Worm (Caenorhabditis elegans) whole organism, late embryonic: ENCODE data around the gene C40H1.3.

ENCODE experiments used
- C08G9.2 ChIP-seq: sonication (generic microtip); optimal IDR thresholded peaks from 2 replicates; lab custom pipeline; 2016; ENCODE audit warnings: mild to moderate bottlenecking, missing genetic modification characterization, moderate library complexity, missing compliant biosample characterization
- C38D4.7 ChIP-seq: fragments of 200-800 bp; sonication (Bioruptor generic); optimal IDR thresholded peaks from 2 replicates; lab custom pipeline; 2018; ENCODE audit warnings: mild to moderate bottlenecking, missing genetic modification characterization, moderate library complexity, missing compliant biosample characterization
- F13H6.1 ChIP-seq: sonication (generic microtip); optimal IDR thresholded peaks from 2 replicates; lab custom pipeline; 2016; ENCODE audit warnings: missing genetic modification characterization, missing compliant biosample characterization
- K09A11.1 ChIP-seq: sonication (generic microtip); optimal IDR thresholded peaks from 2 replicates; lab custom pipeline; 2017; ENCODE audit warnings: antibody characterized with exemption, mild to moderate bottlenecking, missing genetic modification characterization, missing compliant biosample characterization; ENCODE audit not compliant: insufficient read depth
- Y22D7AL.16 ChIP-seq: sonication (generic microtip); optimal IDR thresholded peaks from 2 replicates; lab custom pipeline; 2016; ENCODE audit warnings: missing genetic modification characterization, missing compliant biosample characterization
- ahr-1 ChIP-seq: sonication (generic microtip); optimal IDR thresholded peaks from 2 replicates; lab custom pipeline; 2016; ENCODE audit warnings: missing genetic modification characterization, missing compliant biosample characterization
- ama-1 ChIP-seq: fragments of 150-350 bp; optimal IDR thresholded peaks from 2 replicates; lab custom pipeline; 2014
- ceh-18 ChIP-seq: sonication (generic microtip); optimal IDR thresholded peaks from 2 replicates; lab custom pipeline; 2016; ENCODE audit warnings: missing genetic modification characterization, missing compliant biosample characterization
- ceh-19 ChIP-seq: fragments of 200-800 bp; sonication (Bioruptor generic); optimal IDR thresholded peaks from 2 replicates; lab custom pipeline; 2018; ENCODE audit warnings: mild to moderate bottlenecking, missing genetic modification characterization, missing compliant biosample characterization
- ceh-2 ChIP-seq: sonication (generic microtip); optimal IDR thresholded peaks from 2 replicates; lab custom pipeline; 2016; ENCODE audit warnings: missing genotype, missing genetic modification characterization, missing compliant biosample characterization
- ceh-31 ChIP-seq: sonication (generic microtip); optimal IDR thresholded peaks from 2 replicates; lab custom pipeline; 2016; ENCODE audit warnings: missing genetic modification characterization, missing compliant biosample characterization
- ceh-34 ChIP-seq: sonication (generic microtip); optimal IDR thresholded peaks from 2 replicates; lab custom pipeline; 2016; ENCODE audit warnings: mild to moderate bottlenecking, missing genetic modification characterization, missing compliant biosample characterization
- ceh-45 ChIP-seq: fragments of 200-800 bp; sonication (Bioruptor generic); IDR thresholded peaks from 2 replicates; pipeline ENCODE4 v1.3.6; 2022; ENCODE audit warnings: missing genetic modification reagents, missing genetic modification characterization, missing compliant biosample characterization
- ceh-48 ChIP-seq: sonication (generic microtip); optimal IDR thresholded peaks from 2 replicates; lab custom pipeline; 2016; ENCODE audit warnings: missing genetic modification characterization, inconsistent platforms, missing compliant biosample characterization
- che-1 ChIP-seq: sonication (generic microtip); optimal IDR thresholded peaks from 2 replicates; lab custom pipeline; 2016; ENCODE audit warnings: mild to moderate bottlenecking, missing genetic modification characterization, missing compliant biosample characterization
- dve-1 ChIP-seq: sonication (generic microtip); optimal IDR thresholded peaks from 2 replicates; lab custom pipeline; 2017; ENCODE audit warnings: antibody characterized with exemption, mild to moderate bottlenecking, missing genetic modification characterization, missing compliant biosample characterization
- elt-2 ChIP-seq: sonication (generic microtip); optimal IDR thresholded peaks from 2 replicates; lab custom pipeline; 2016; ENCODE audit warnings: missing genetic modification reagents, missing genetic modification characterization, missing compliant biosample characterization
- ets-4 ChIP-seq: sonication (generic microtip); optimal IDR thresholded peaks from 2 replicates; lab custom pipeline; 2016; ENCODE audit warnings: missing genetic modification characterization, missing compliant biosample characterization
- fax-1 ChIP-seq: sonication (generic microtip); optimal IDR thresholded peaks from 2 replicates; lab custom pipeline; 2016; ENCODE audit warnings: missing genotype, missing genetic modification characterization, missing compliant biosample characterization
- fkh-10 ChIP-seq: fragments of 150-350 bp; optimal IDR thresholded peaks from 2 replicates; lab custom pipeline; 2014; ENCODE audit warnings: missing biosample characterization, missing genetic modification reagents, missing genetic modification characterization
- fkh-6 ChIP-seq: sonication (generic microtip); optimal IDR thresholded peaks from 2 replicates; lab custom pipeline; 2016; ENCODE audit warnings: missing genetic modification characterization, missing compliant biosample characterization
- hlh-13 ChIP-seq: fragments of 200-800 bp; sonication (Bioruptor generic); optimal IDR thresholded peaks from 2 replicates; lab custom pipeline; 2018; ENCODE audit warnings: mild to moderate bottlenecking, missing genetic modification characterization, missing compliant biosample characterization
- hlh-15 ChIP-seq: sonication (generic microtip); optimal IDR thresholded peaks from 2 replicates; lab custom pipeline; 2016; ENCODE audit warnings: missing genetic modification characterization, missing compliant biosample characterization
- hlh-30 ChIP-seq: sonication (generic microtip); optimal IDR thresholded peaks from 2 replicates; lab custom pipeline; 2017; ENCODE audit warnings: antibody characterized with exemption, missing genetic modification characterization, missing compliant biosample characterization; ENCODE audit not compliant: insufficient read depth
- lin-11 ChIP-seq: fragments of 200-800 bp; sonication (Bioruptor generic); optimal IDR thresholded peaks from 2 replicates; lab custom pipeline; 2018; ENCODE audit warnings: mild to moderate bottlenecking, missing genetic modification characterization, missing compliant biosample characterization
- madf-2 ChIP-seq: sonication (generic microtip); optimal IDR thresholded peaks from 2 replicates; lab custom pipeline; 2017; ENCODE audit warnings: missing genetic modification characterization, missing compliant biosample characterization
- nhr-232 ChIP-seq: sonication (generic microtip); optimal IDR thresholded peaks from 2 replicates; lab custom pipeline; 2016; ENCODE audit warnings: missing genetic modification characterization, missing compliant biosample characterization
- npax-4 ChIP-seq: sonication (generic microtip); optimal IDR thresholded peaks from 2 replicates; lab custom pipeline; 2016; ENCODE audit warnings: missing genetic modification characterization, missing compliant biosample characterization
- odd-2 ChIP-seq: sonication (generic microtip); optimal IDR thresholded peaks from 2 replicates; lab custom pipeline; 2017; ENCODE audit warnings: antibody characterized with exemption, mild to moderate bottlenecking, missing genetic modification characterization, missing compliant biosample characterization
- pax-1 ChIP-seq: fragments of 150-350 bp; optimal IDR thresholded peaks from 2 replicates; lab custom pipeline; 2014; ENCODE audit warnings: missing biosample characterization, missing genetic modification characterization
- pha-2 ChIP-seq: sonication (generic microtip); optimal IDR thresholded peaks from 2 replicates; lab custom pipeline; 2017; ENCODE audit warnings: mild to moderate bottlenecking, missing genetic modification characterization, missing compliant biosample characterization
- pha-4 ChIP-seq: fragments of 150-350 bp; optimal IDR thresholded peaks from 2 replicates; lab custom pipeline; 2018; ENCODE audit warnings: missing biosample characterization, missing genetic modification reagents, missing genetic modification characterization
- pros-1 ChIP-seq: fragments of 150-350 bp; optimal IDR thresholded peaks from 2 replicates; lab custom pipeline; 2014; ENCODE audit warnings: missing biosample characterization, missing genetic modification reagents, missing genetic modification characterization
- ref-2 ChIP-seq: sonication (generic microtip); optimal IDR thresholded peaks from 2 replicates; lab custom pipeline; 2016; ENCODE audit warnings: missing genetic modification characterization, missing compliant biosample characterization
- sdc-2 ChIP-seq: sonication (generic microtip); optimal IDR thresholded peaks from 2 replicates; lab custom pipeline; 2016; ENCODE audit warnings: missing genotype, missing genetic modification characterization, missing compliant biosample characterization
- sox-2 ChIP-seq: fragments of 200-800 bp; sonication (Bioruptor generic); IDR thresholded peaks from 2 replicates; pipeline ENCODE4 v1.3.6; 2022; ENCODE audit warnings: missing genetic modification reagents, missing genetic modification characterization, missing compliant biosample characterization
- syd-9 ChIP-seq: sonication (generic microtip); optimal IDR thresholded peaks from 2 replicates; lab custom pipeline; 2016; ENCODE audit warnings: mild to moderate bottlenecking, missing genetic modification characterization, moderate library complexity, missing compliant biosample characterization
- tbx-7 ChIP-seq: sonication (generic microtip); optimal IDR thresholded peaks from 2 replicates; lab custom pipeline; 2016; ENCODE audit warnings: missing genotype, missing genetic modification characterization, missing compliant biosample characterization
- ttx-3 ChIP-seq: sonication (generic microtip); optimal IDR thresholded peaks from 2 replicates; lab custom pipeline; 2016; ENCODE audit warnings: missing genetic modification reagents, missing genetic modification characterization, missing compliant biosample characterization
- unc-42 ChIP-seq: sonication (generic microtip); optimal IDR thresholded peaks from 2 replicates; lab custom pipeline; 2016; ENCODE audit warnings: missing genotype, missing genetic modification characterization, missing compliant biosample characterization
- zip-5 ChIP-seq: sonication (generic microtip); optimal IDR thresholded peaks from 2 replicates; lab custom pipeline; 2016; ENCODE audit warnings: missing genetic modification characterization, missing compliant biosample characterization

The C40H1.3 gene

ce11 chrIII:9324724-9325123 is 4.4 kb downstream of the C40H1.3 start, which contains the start of gene C40H1.7:
C40H1.7 (plus strand) TSS chrIII:9325024.
- TF ChIP-seq hlh-13 (GFP tag; lab: Kevin White, UChicago) (no peak), che-1 (tag; lab: Kevin White, UChicago) (no peak), pha-2 (tag; lab: Kevin White, UChicago) (no peak), npax-4 (tag; lab: Kevin White, UChicago) (no peak), ttx-3 (tag; lab: Kevin White, UChicago) (no peak), elt-2 (tag; lab: Kevin White, UChicago) (no peak), ceh-2 (tag; lab: Kevin White, UChicago) (no peak), madf-2 (no peak)

DNA sequence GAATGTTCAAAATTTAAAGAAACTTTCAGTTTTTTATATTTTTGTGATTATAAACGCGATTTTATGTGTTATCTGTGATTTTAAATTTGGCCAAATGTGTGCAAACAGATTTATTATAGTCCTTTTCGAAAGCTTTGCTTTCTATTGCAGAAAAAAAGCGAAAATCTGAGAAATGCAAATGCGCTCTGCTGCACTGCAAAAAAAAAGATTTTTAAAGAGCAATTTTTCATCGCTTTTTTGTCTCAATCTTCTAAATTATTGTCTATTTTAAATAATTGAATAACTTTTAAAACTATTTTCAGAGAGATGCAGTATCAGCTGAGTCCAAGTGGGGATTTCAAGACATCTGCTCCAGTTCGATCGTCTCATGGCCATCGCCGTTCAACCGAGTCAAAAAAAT is 7.2 kb downstream of the C40H1.3 start, which contains the start of gene cpb-1:
Gene cpb-1 (plus strand): TSS at position 301 of the 400 bp plus-strand sequence.
- TF ChIP-seq pha-2 (tag; lab: Kevin White, UChicago) (no peak), sox-2 (GFP tag; lab: Robert Waterston, UW) (no peak), ref-2 (no peak), odd-2 (tag; lab: Kevin White, UChicago) (no peak), pax-1 (tag; lab: Kevin White, UChicago) (no peak), K09A11.1 (tag; lab: Kevin White, UChicago) (no peak), pros-1 (no peak), unc-42 (no peak), ceh-48 (tag; lab: Kevin White, UChicago) (no peak), fkh-10 (GFP tag; lab: Kevin White, UChicago) (no peak)

DNA sequence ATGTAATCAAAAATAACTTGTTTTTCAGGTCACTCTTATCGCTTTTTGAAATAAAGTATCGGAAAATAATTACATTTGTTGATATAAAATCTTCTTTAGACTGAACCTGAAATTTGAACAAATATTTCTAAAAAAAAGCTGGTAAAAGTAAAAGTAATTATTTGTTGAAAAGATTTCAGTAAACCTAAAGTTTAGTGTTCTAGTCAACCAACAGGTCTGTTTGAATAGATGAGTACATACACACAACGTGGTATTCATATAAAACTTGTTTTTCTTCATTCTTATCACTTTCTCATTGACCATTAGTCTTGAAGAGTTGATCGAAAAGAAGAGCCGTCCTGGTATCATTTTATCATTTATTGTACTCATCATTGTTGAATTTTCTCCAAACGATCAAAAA is 9.5 kb downstream of the C40H1.3 start, which contains the start of gene C40H1.9:
Gene C40H1.9 (plus strand): TSS at position 301 of the 400 bp plus-strand sequence.
- TF ChIP-seq ceh-18 (no peak), C08G9.2 (tag; lab: Kevin White, UChicago) (no peak), ttx-3 (tag; lab: Kevin White, UChicago) (no peak), C38D4.7 (GFP tag; lab: Kevin White, UChicago) (no peak), ets-4 (no peak), lin-11 (tag; lab: Kevin White, UChicago) (no peak), hlh-30 (no peak), ref-2 (no peak), ceh-19 (GFP tag; lab: Kevin White, UChicago) (no peak), ceh-45 (no peak), ceh-31 (tag; lab: Kevin White, UChicago) (no peak), F13H6.1 (no peak), ceh-34 (no peak), hlh-15 (tag; lab: Kevin White, UChicago) (no peak), ama-1 (lab: Kevin White, UChicago) (no peak), nhr-232 (tag; lab: Kevin White, UChicago) (no peak)

- TF ChIP-seq sdc-2 (tag; lab: Kevin White, UChicago) (no peak), unc-42 (no peak), elt-2 (tag; lab: Kevin White, UChicago) (no peak), K09A11.1 (tag; lab: Kevin White, UChicago) (no peak), pax-1 (tag; lab: Kevin White, UChicago) (no peak), pha-2 (tag; lab: Kevin White, UChicago) (no peak), zip-5 (tag; lab: Kevin White, UChicago) (no peak), syd-9 (tag; lab: Kevin White, UChicago) (no peak), dve-1 (no peak)
Observed at ce11 chrIII:9317601-9318000, 11.6 kb downstream of the C40H1.3 start.

DNA sequence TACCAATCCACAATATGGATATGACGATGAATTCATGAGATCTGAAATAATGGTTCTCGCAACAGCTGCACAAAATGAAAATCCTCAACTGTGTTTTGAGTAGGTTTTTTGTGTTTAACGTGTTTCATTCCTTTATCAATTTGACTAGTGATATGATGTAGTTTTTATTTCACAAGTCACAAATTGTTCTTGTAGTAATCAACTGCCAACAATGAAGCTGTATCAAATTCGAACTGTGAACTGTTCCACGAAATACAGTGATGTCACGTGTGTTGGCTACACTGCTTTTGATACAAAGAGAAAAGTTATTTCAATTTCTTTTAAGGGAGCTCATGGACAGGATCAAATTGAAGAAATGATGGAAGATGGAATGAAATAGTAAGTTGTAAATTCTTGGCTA is 14.0 kb downstream of the C40H1.3 start:
- TF ChIP-seq fkh-6 (no peak), ahr-1 (tag; lab: Kevin White, UChicago) (no peak), Y22D7AL.16 (tag; lab: Kevin White, UChicago) (no peak), fax-1 (tag; lab: Kevin White, UChicago) (no peak), pha-4 (no peak), ceh-19 (GFP tag; lab: Kevin White, UChicago) (no peak), tbx-7 (tag; lab: Kevin White, UChicago) (no peak), ceh-2 (tag; lab: Kevin White, UChicago) (no peak)
